Worm (Caenorhabditis elegans) whole organism, late embryonic: ENCODE data around the gene R07B1.9.
A peak's percentile ranks its signal among the peaks of the same experiment; 100 is the strongest.

Source experiments
- C08G9.2 ChIP-seq: sonication (generic microtip); optimal IDR thresholded peaks from 2 replicates; lab custom pipeline; 2016; ENCODE audit warnings: mild to moderate bottlenecking, missing genetic modification characterization, moderate library complexity, missing compliant biosample characterization
- C38D4.7 ChIP-seq: fragments of 200-800 bp; sonication (Bioruptor generic); optimal IDR thresholded peaks from 2 replicates; lab custom pipeline; 2018; ENCODE audit warnings: mild to moderate bottlenecking, missing genetic modification characterization, moderate library complexity, missing compliant biosample characterization
- K09A11.1 ChIP-seq: sonication (generic microtip); optimal IDR thresholded peaks from 2 replicates; lab custom pipeline; 2017; ENCODE audit warnings: antibody characterized with exemption, mild to moderate bottlenecking, missing genetic modification characterization, missing compliant biosample characterization; ENCODE audit not compliant: insufficient read depth
- T23F11.4 ChIP-seq: fragments of 200-800 bp; sonication (Bioruptor generic); optimal IDR thresholded peaks from 2 replicates; lab custom pipeline; 2018; ENCODE audit warnings: mild to moderate bottlenecking, missing genetic modification characterization, missing compliant biosample characterization
- ahr-1 ChIP-seq: sonication (generic microtip); optimal IDR thresholded peaks from 2 replicates; lab custom pipeline; 2016; ENCODE audit warnings: missing genetic modification characterization, missing compliant biosample characterization
- ceh-18 ChIP-seq: sonication (generic microtip); optimal IDR thresholded peaks from 2 replicates; lab custom pipeline; 2016; ENCODE audit warnings: missing genetic modification characterization, missing compliant biosample characterization
- ceh-19 ChIP-seq: fragments of 200-800 bp; sonication (Bioruptor generic); optimal IDR thresholded peaks from 2 replicates; lab custom pipeline; 2018; ENCODE audit warnings: mild to moderate bottlenecking, missing genetic modification characterization, missing compliant biosample characterization
- ceh-22 ChIP-seq: sonication (generic microtip); optimal IDR thresholded peaks from 2 replicates; lab custom pipeline; 2017; ENCODE audit warnings: missing biosample characterization, missing genetic modification characterization
- ceh-24 ChIP-seq: sonication (generic microtip); optimal IDR thresholded peaks from 2 replicates; lab custom pipeline; 2016; ENCODE audit warnings: mild to moderate bottlenecking, missing genetic modification characterization, missing compliant biosample characterization
- ceh-30 ChIP-seq: fragments of 150-350 bp; optimal IDR thresholded peaks from 2 replicates; lab custom pipeline; 2014; ENCODE audit warnings: missing biosample characterization, missing genetic modification characterization
- ceh-31 ChIP-seq: sonication (generic microtip); optimal IDR thresholded peaks from 2 replicates; lab custom pipeline; 2016; ENCODE audit warnings: missing genetic modification characterization, missing compliant biosample characterization
- che-1 ChIP-seq: sonication (generic microtip); optimal IDR thresholded peaks from 2 replicates; lab custom pipeline; 2016; ENCODE audit warnings: mild to moderate bottlenecking, missing genetic modification characterization, missing compliant biosample characterization
- dve-1 ChIP-seq: sonication (generic microtip); optimal IDR thresholded peaks from 2 replicates; lab custom pipeline; 2017; ENCODE audit warnings: antibody characterized with exemption, mild to moderate bottlenecking, missing genetic modification characterization, missing compliant biosample characterization
- elt-2 ChIP-seq: sonication (generic microtip); optimal IDR thresholded peaks from 2 replicates; lab custom pipeline; 2016; ENCODE audit warnings: missing genetic modification reagents, missing genetic modification characterization, missing compliant biosample characterization
- ets-4 ChIP-seq: sonication (generic microtip); optimal IDR thresholded peaks from 2 replicates; lab custom pipeline; 2016; ENCODE audit warnings: missing genetic modification characterization, missing compliant biosample characterization
- fkh-6 ChIP-seq: sonication (generic microtip); optimal IDR thresholded peaks from 2 replicates; lab custom pipeline; 2016; ENCODE audit warnings: missing genetic modification characterization, missing compliant biosample characterization
- gmeb-2 ChIP-seq: sonication (generic microtip); optimal IDR thresholded peaks from 2 replicates; lab custom pipeline; 2016; ENCODE audit warnings: missing genetic modification characterization, inconsistent platforms, missing compliant biosample characterization
- hlh-13 ChIP-seq: fragments of 200-800 bp; sonication (Bioruptor generic); optimal IDR thresholded peaks from 2 replicates; lab custom pipeline; 2018; ENCODE audit warnings: mild to moderate bottlenecking, missing genetic modification characterization, missing compliant biosample characterization
- hlh-30 ChIP-seq: sonication (generic microtip); optimal IDR thresholded peaks from 2 replicates; lab custom pipeline; 2017; ENCODE audit warnings: antibody characterized with exemption, missing genetic modification characterization, missing compliant biosample characterization; ENCODE audit not compliant: insufficient read depth
- hlh-8 ChIP-seq: sonication (generic microtip); optimal IDR thresholded peaks from 2 replicates; lab custom pipeline; 2016; ENCODE audit warnings: missing genotype, missing genetic modification characterization, missing compliant biosample characterization
- lin-11 ChIP-seq: fragments of 200-800 bp; sonication (Bioruptor generic); optimal IDR thresholded peaks from 2 replicates; lab custom pipeline; 2018; ENCODE audit warnings: mild to moderate bottlenecking, missing genetic modification characterization, missing compliant biosample characterization
- nhr-11 ChIP-seq: fragments of 150-350 bp; optimal IDR thresholded peaks from 2 replicates; lab custom pipeline; 2014; ENCODE audit warnings: missing biosample characterization, missing genetic modification characterization
- npax-4 ChIP-seq: sonication (generic microtip); optimal IDR thresholded peaks from 2 replicates; lab custom pipeline; 2016; ENCODE audit warnings: missing genetic modification characterization, missing compliant biosample characterization
- pag-3 ChIP-seq: sonication (generic microtip); optimal IDR thresholded peaks from 2 replicates; lab custom pipeline; 2016; ENCODE audit warnings: missing compliant biosample characterization, missing genetic modification characterization, borderline replicate concordance
- pat-9 ChIP-seq: fragments of 200-800 bp; sonication (Bioruptor generic); optimal IDR thresholded peaks from 2 replicates; lab custom pipeline; 2018; ENCODE audit warnings: mild to moderate bottlenecking, missing genetic modification characterization, moderate library complexity, missing compliant biosample characterization
- pha-4 ChIP-seq: fragments of 150-350 bp; optimal IDR thresholded peaks from 2 replicates; lab custom pipeline; 2018; ENCODE audit warnings: missing biosample characterization, missing genetic modification reagents, missing genetic modification characterization
- pros-1 ChIP-seq: fragments of 150-350 bp; optimal IDR thresholded peaks from 2 replicates; lab custom pipeline; 2014; ENCODE audit warnings: missing biosample characterization, missing genetic modification reagents, missing genetic modification characterization
- ref-2 ChIP-seq: sonication (generic microtip); optimal IDR thresholded peaks from 2 replicates; lab custom pipeline; 2016; ENCODE audit warnings: missing genetic modification characterization, missing compliant biosample characterization
- sox-4 ChIP-seq: sonication (generic microtip); optimal IDR thresholded peaks from 2 replicates; lab custom pipeline; 2017; ENCODE audit warnings: mild to moderate bottlenecking, missing genetic modification characterization, inconsistent platforms, missing compliant biosample characterization
- tbx-7 ChIP-seq: sonication (generic microtip); optimal IDR thresholded peaks from 2 replicates; lab custom pipeline; 2016; ENCODE audit warnings: missing genotype, missing genetic modification characterization, missing compliant biosample characterization
- unc-55 ChIP-seq: sonication (generic microtip); optimal IDR thresholded peaks from 2 replicates; lab custom pipeline; 2017; ENCODE audit warnings: missing biosample characterization, missing genetic modification reagents, missing genetic modification characterization
- zip-5 ChIP-seq: sonication (generic microtip); optimal IDR thresholded peaks from 2 replicates; lab custom pipeline; 2016; ENCODE audit warnings: missing genetic modification characterization, missing compliant biosample characterization
- ztf-16 ChIP-seq: sonication (generic microtip); optimal IDR thresholded peaks from 2 replicates; lab custom pipeline; 2017; ENCODE audit warnings: missing genetic modification characterization, missing compliant biosample characterization

Gene R07B1.9

DNA sequence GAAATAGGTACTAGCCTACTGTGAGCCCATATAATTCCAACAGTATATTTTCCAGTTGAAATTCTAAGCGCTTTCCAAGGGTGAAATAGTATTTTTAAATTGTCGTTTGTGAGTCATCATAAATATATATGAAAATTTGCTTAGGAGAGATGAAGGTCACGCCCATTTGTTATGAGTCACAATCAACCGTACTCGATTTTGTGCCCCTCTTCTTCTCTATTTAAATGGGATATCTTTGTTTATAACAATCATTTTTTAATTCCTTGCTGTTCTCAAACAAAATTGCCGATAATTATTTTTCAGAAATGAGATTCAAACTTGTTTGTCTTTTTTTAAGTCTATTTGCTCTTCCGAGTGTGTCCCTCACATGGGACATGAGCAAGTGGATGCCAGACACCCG lies 41.8 kb downstream of the R07B1.9 start, which contains the start of gene folr-1:
Gene folr-1 (plus strand): TSS at position 301 of the 400 bp plus-strand sequence.
- TF ChIP-seq pros-1 (tag; lab: Kevin White, UChicago) (no peak), C08G9.2 (tag; lab: Kevin White, UChicago) (no peak), ets-4 (tag; lab: Kevin White, UChicago) (no peak), ceh-22 (no peak), ceh-19 (no peak), K09A11.1 (tag; lab: Kevin White, UChicago) (no peak), pag-3 (no peak), pat-9 (tag; lab: Kevin White, UChicago) (no peak), ztf-16 (no peak), che-1 (tag; lab: Kevin White, UChicago) (no peak), dve-1 (tag; lab: Kevin White, UChicago) (no peak), unc-55 (no peak), T23F11.4 (GFP tag; lab: Kevin White, UChicago) (no peak), ref-2 (no peak), ceh-31 (tag; lab: Kevin White, UChicago) (no peak), npax-4 (tag; lab: Kevin White, UChicago) (no peak), hlh-13 (GFP tag; lab: Kevin White, UChicago) (no peak), ceh-30 (tag; lab: Kevin White, UChicago) (no peak), zip-5 (no peak), lin-11 (tag; lab: Kevin White, UChicago) (no peak)
- TF ChIP-seq, all 69 proteins: peak for 0

- TF ChIP-seq ref-2 (no peak), che-1 (tag; lab: Kevin White, UChicago) (no peak), ceh-22 (no peak), ztf-16 (no peak), pag-3 (no peak), T23F11.4 (GFP tag; lab: Kevin White, UChicago) (no peak), ceh-24 (tag; lab: Kevin White, UChicago) (no peak), pha-4 (tag; lab: Kevin White, UChicago) (no peak), dve-1 (tag; lab: Kevin White, UChicago) (no peak), C38D4.7 (GFP tag; lab: Kevin White, UChicago) (no peak), tbx-7 (no peak), hlh-8 (tag; lab: Kevin White, UChicago) (no peak), sox-4 (tag; lab: Kevin White, UChicago) (no peak), nhr-11 (no peak), gmeb-2 (tag; lab: Kevin White, UChicago) (no peak), ceh-18 (tag; lab: Kevin White, UChicago) (no peak), fkh-6 (no peak), pros-1 (tag; lab: Kevin White, UChicago) (no peak)
Observed at ce11 chrX:9921257-9921656, 44.0 kb downstream of the R07B1.9 start, which contains the start of gene C17G1.2. C17G1.2 (plus strand) TSS chrX:9921557.

DNA sequence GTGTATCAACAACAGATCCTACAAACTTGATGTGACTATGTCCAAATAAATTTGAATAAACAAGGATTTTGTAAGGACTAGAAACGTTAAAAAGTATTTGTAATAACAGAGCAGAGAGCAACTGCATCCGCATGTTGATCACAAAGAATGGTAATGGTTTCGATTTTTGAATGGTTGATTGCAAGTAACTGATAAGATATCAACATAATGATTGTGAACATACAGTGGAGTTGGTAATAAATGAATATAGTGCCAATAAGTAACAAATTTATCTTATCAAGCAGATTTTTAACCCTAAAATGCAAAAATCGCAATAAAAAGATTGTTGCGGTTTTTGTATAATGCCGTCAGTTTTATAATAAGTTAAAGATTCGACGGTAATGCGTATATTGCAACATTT lies 47.7 kb downstream of the R07B1.9 start, which contains the start of gene ugt-23:
Gene ugt-23 (minus strand): TSS at position 212 of the 400 bp plus-strand sequence.
- TF ChIP-seq ahr-1 (tag; lab: Kevin White, UChicago) (no peak), elt-2 (tag; lab: Kevin White, UChicago) (peak; percentile 70)

- TF ChIP-seq sox-4 (tag; lab: Kevin White, UChicago) (no peak), ceh-19 (no peak), hlh-30 (tag; lab: Kevin White, UChicago) (peak; percentile 54)
Observed at ce11 chrX:9927993-9928392, 50.8 kb downstream of the R07B1.9 start.
